Worm (Caenorhabditis elegans): Measurements from ENCODE around the gene cln-3.3.

- no peak for TF ChIP-seq C17E4.6 (GFP tag; IDR thresholded peaks at IDR 0.05)
- no peak for TF ChIP-seq unc-62 (GFP tag; optimal IDR thresholded peaks at IDR 0.05)
- no peak for TF ChIP-seq pha-4 (tag; optimal IDR thresholded peaks at IDR 0.05)
- no peak for TF ChIP-seq ceh-40 (GFP tag; IDR thresholded peaks at IDR 0.05)
- no peak for TF ChIP-seq nhr-120 (GFP tag; IDR thresholded peaks at IDR 0.05)
- no peak for TF ChIP-seq bed-2 (GFP tag; IDR thresholded peaks at IDR 0.05)
- TF ChIP-seq dpl-1 (GFP tag; optimal IDR thresholded peaks at IDR 0.05): no peak
- no peak for TF ChIP-seq ccch-3 (GFP tag; optimal IDR thresholded peaks at IDR 0.05)
- no peak for TF ChIP-seq hrde-1 (tag; optimal IDR thresholded peaks at IDR 0.05; ENCODE audit: borderline replicate concordance)
- no peak for TF ChIP-seq ztf-18 (tag; optimal IDR thresholded peaks at IDR 0.05)
- TF ChIP-seq hmg-20 (GFP tag; IDR thresholded peaks at IDR 0.05): no peak
Observed at ce11 chrV:8665765-8666164, 17.1 kb upstream of the cln-3.3 start, which contains the start of gene ZC190.4.
